Worm (Caenorhabditis elegans) whole organism, mixed stage, embryonic: ENCODE data around the gene C56G2.5.

Experiments used
- M03D4.4 ChIP-seq: sonication (generic microtip); optimal IDR thresholded peaks from 2 replicates; lab custom pipeline; 2017; ENCODE audit warnings: mild to moderate bottlenecking, missing genetic modification characterization, missing compliant biosample characterization
- blmp-1 ChIP-seq: fragments of 150-350 bp; optimal IDR thresholded peaks from 2 replicates; lab custom pipeline; 2014; ENCODE audit warnings: missing biosample characterization, missing genetic modification characterization
- cnd-1 ChIP-seq: fragments of 200-800 bp; sonication (Bioruptor generic); optimal IDR thresholded peaks from 2 replicates; lab custom pipeline; 2018; ENCODE audit warnings: mild to moderate bottlenecking, missing genetic modification characterization, missing compliant biosample characterization
- drap-1 ChIP-seq: fragments of 200-800 bp; sonication (Bioruptor generic); optimal IDR thresholded peaks from 3 replicates; lab custom pipeline; 2018; ENCODE audit warnings: mild to moderate bottlenecking, missing genetic modification characterization, missing compliant biosample characterization
- elt-1 ChIP-seq: sonication (generic microtip); optimal IDR thresholded peaks from 2 replicates; lab custom pipeline; 2017; ENCODE audit warnings: missing genetic modification characterization, mild to moderate bottlenecking, missing compliant biosample characterization, antibody characterized with exemption, moderate library complexity, borderline replicate concordance; ENCODE audit not compliant: insufficient read depth
- elt-3 ChIP-seq: fragments of 150-350 bp; optimal IDR thresholded peaks from 2 replicates; lab custom pipeline; 2014; ENCODE audit warnings: missing biosample characterization, missing genetic modification characterization
- lsy-2 ChIP-seq: fragments of 150-350 bp; optimal IDR thresholded peaks from 2 replicates; lab custom pipeline; 2014; ENCODE audit warnings: missing biosample characterization, missing genetic modification characterization
- mls-2 ChIP-seq: sonication (generic microtip); optimal IDR thresholded peaks from 2 replicates; lab custom pipeline; 2016; ENCODE audit warnings: mild to moderate bottlenecking, missing genetic modification characterization, moderate library complexity, missing compliant biosample characterization
- nhr-12 ChIP-seq: fragments of 150-350 bp; optimal IDR thresholded peaks from 2 replicates; lab custom pipeline; 2014; ENCODE audit warnings: missing biosample characterization, missing genetic modification characterization
- nhr-76 ChIP-seq: sonication (generic microtip); optimal IDR thresholded peaks from 2 replicates; lab custom pipeline; 2017; ENCODE audit warnings: missing biosample characterization, missing genetic modification characterization
- zip-8 ChIP-seq: fragments of 150-350 bp; optimal IDR thresholded peaks from 2 replicates; lab custom pipeline; 2014; ENCODE audit warnings: missing biosample characterization, missing genetic modification characterization

ce11 chrIII:6303787-6304186 lies 20.3 kb downstream of the C56G2.5 start:
- TF ChIP-seq M03D4.4 (tag; lab: Kevin White, UChicago) (no peak), nhr-12 (tag; lab: Kevin White, UChicago) (no peak), elt-1 (no peak), nhr-76 (tag; lab: Kevin White, UChicago) (no peak), zip-8 (tag; lab: Kevin White, UChicago) (no peak), drap-1 (GFP tag; lab: Kevin White, UChicago) (no peak), cnd-1 (tag; lab: Kevin White, UChicago) (no peak), mls-2 (tag; lab: Kevin White, UChicago) (no peak), elt-3 (no peak), lsy-2 (tag; lab: Kevin White, UChicago) (no peak), blmp-1 (no peak)
